Worm (Caenorhabditis elegans) whole organism, L2 larva: ENCODE results near the gene gtf-2H5.
A peak's percentile ranks its signal among the peaks of the same experiment; 100 is the strongest.

Source experiments
- C34F6.9 ChIP-seq: fragments of 150-350 bp; optimal IDR thresholded peaks from 2 replicates; lab custom pipeline; 2014; ENCODE audit warnings: missing biosample characterization, missing genetic modification characterization
- F13H6.1 ChIP-seq: sonication (generic microtip); optimal IDR thresholded peaks from 2 replicates; lab custom pipeline; 2016; ENCODE audit warnings: missing genetic modification characterization, missing compliant biosample characterization
- R02D3.7 ChIP-seq: fragments of 150-350 bp; optimal IDR thresholded peaks from 2 replicates; lab custom pipeline; 2014; ENCODE audit warnings: missing biosample characterization, missing genetic modification characterization
- Y55F3AM.14 ChIP-seq: fragments of 200-800 bp; sonication (Bioruptor generic); optimal IDR thresholded peaks from 2 replicates; lab custom pipeline; 2018; ENCODE audit warnings: mild to moderate bottlenecking, missing genetic modification characterization, missing compliant biosample characterization
- ZK546.5 ChIP-seq: sonication (generic microtip); optimal IDR thresholded peaks from 2 replicates; lab custom pipeline; 2017; ENCODE audit warnings: missing biosample characterization, missing genetic modification characterization
- alr-1 ChIP-seq: fragments of 150-350 bp; optimal IDR thresholded peaks from 2 replicates; lab custom pipeline; 2014; ENCODE audit warnings: missing biosample characterization, missing genetic modification characterization
- ceh-16 ChIP-seq: fragments of 150-350 bp; optimal IDR thresholded peaks from 2 replicates; lab custom pipeline; 2014; ENCODE audit warnings: missing biosample characterization, missing genetic modification characterization
- ceh-82 ChIP-seq: fragments of 150-350 bp; optimal IDR thresholded peaks from 2 replicates; lab custom pipeline; 2014; ENCODE audit warnings: missing biosample characterization, missing genetic modification characterization
- crh-2 ChIP-seq: sonication (generic microtip); optimal IDR thresholded peaks from 2 replicates; lab custom pipeline; 2017; ENCODE audit warnings: missing biosample characterization, missing genetic modification characterization
- egl-27 ChIP-seq: sonication (generic microtip); optimal IDR thresholded peaks from 3 replicates; lab custom pipeline; 2017; ENCODE audit warnings: missing biosample characterization, missing genetic modification reagents, missing genetic modification characterization
- elt-1 ChIP-seq: fragments of 150-350 bp; optimal IDR thresholded peaks from 2 replicates; lab custom pipeline; 2014; ENCODE audit warnings: missing biosample characterization, missing genetic modification characterization
- elt-3 ChIP-seq: sonication (generic microtip); optimal IDR thresholded peaks from 2 replicates; lab custom pipeline; 2017; ENCODE audit warnings: missing biosample characterization, missing genetic modification characterization
- fos-1 ChIP-seq: fragments of 150-350 bp; optimal IDR thresholded peaks from 2 replicates; lab custom pipeline; 2014; ENCODE audit warnings: missing biosample characterization, missing genetic modification characterization
- gmeb-1 ChIP-seq: fragments of 150-350 bp; optimal IDR thresholded peaks from 2 replicates; lab custom pipeline; 2014; ENCODE audit warnings: missing biosample characterization, missing genetic modification characterization
- lin-11 ChIP-seq: fragments of 150-350 bp; sonication (generic microtip); optimal IDR thresholded peaks from 2 replicates; lab custom pipeline; 2014; ENCODE audit warnings: missing biosample characterization, missing genetic modification characterization, inconsistent platforms, mixed read lengths
- lsy-2 ChIP-seq, 2 experiments: fragments of 150-350 bp in 1 of 2; sonication (generic microtip) in 1 of 2; optimal IDR thresholded peaks; 2 replicates each; lab custom pipeline; 2014 to 2017; ENCODE audit warnings: missing biosample characterization in 2 of 2, missing genetic modification characterization in 2 of 2
- mab-5 ChIP-seq: fragments of 150-350 bp; optimal IDR thresholded peaks from 2 replicates; lab custom pipeline; 2014; ENCODE audit warnings: missing biosample characterization, missing genetic modification characterization
- mbf-1 ChIP-seq: sonication (generic microtip); optimal IDR thresholded peaks from 2 replicates; lab custom pipeline; 2017; ENCODE audit warnings: missing biosample characterization, missing genetic modification characterization
- mdl-1 ChIP-seq, 2 experiments: fragments of 150-350 bp in 1 of 2; sonication (generic microtip) in 1 of 2; optimal IDR thresholded peaks; 2 replicates each; lab custom pipeline; 2017; ENCODE audit warnings: missing biosample characterization in 2 of 2, missing genetic modification characterization in 2 of 2
- nhr-10 ChIP-seq: sonication (generic microtip); optimal IDR thresholded peaks from 2 replicates; lab custom pipeline; 2017; ENCODE audit warnings: missing biosample characterization, missing genetic modification characterization
- nhr-11 ChIP-seq: fragments of 150-350 bp; optimal IDR thresholded peaks from 2 replicates; lab custom pipeline; 2014; ENCODE audit warnings: missing biosample characterization, missing genetic modification characterization
- nhr-129 ChIP-seq: fragments of 150-350 bp; optimal IDR thresholded peaks from 2 replicates; lab custom pipeline; 2014; ENCODE audit warnings: missing biosample characterization, missing genetic modification characterization
- nhr-237 ChIP-seq: fragments of 150-350 bp; optimal IDR thresholded peaks from 2 replicates; lab custom pipeline; 2014; ENCODE audit warnings: missing biosample characterization, missing genetic modification characterization
- nhr-25 ChIP-seq: fragments of 150-350 bp; sonication (generic microtip); optimal IDR thresholded peaks from 3 replicates; lab custom pipeline; 2014; ENCODE audit warnings: missing biosample characterization, missing genetic modification characterization
- nhr-6 ChIP-seq: fragments of 150-350 bp; optimal IDR thresholded peaks from 2 replicates; lab custom pipeline; 2014; ENCODE audit warnings: missing biosample characterization, missing genetic modification characterization
- nhr-77 ChIP-seq: fragments of 150-350 bp; optimal IDR thresholded peaks from 2 replicates; lab custom pipeline; 2014; ENCODE audit warnings: missing biosample characterization, missing genetic modification characterization
- peb-1 ChIP-seq: fragments of 150-350 bp; optimal IDR thresholded peaks from 2 replicates; lab custom pipeline; 2014; ENCODE audit warnings: missing biosample characterization, missing genetic modification characterization
- sem-4 ChIP-seq: fragments of 150-350 bp; optimal IDR thresholded peaks from 2 replicates; lab custom pipeline; 2014; ENCODE audit warnings: missing biosample characterization, missing genetic modification reagents, missing genetic modification characterization
- skn-1 ChIP-seq: sonication (generic microtip); optimal IDR thresholded peaks from 2 replicates; lab custom pipeline; 2017; ENCODE audit warnings: missing biosample characterization, missing genetic modification characterization
- sma-9 ChIP-seq, 2 experiments: fragments of 150-350 bp in 1 of 2; sonication (generic microtip) in 1 of 2; optimal IDR thresholded peaks; 2 replicates each; lab custom pipeline; 2014 to 2016; ENCODE audit warnings: missing genetic modification characterization in 2 of 2, mild to moderate bottlenecking in 1 of 2, missing biosample characterization in 1 of 2, missing compliant biosample characterization in 1 of 2, missing genetic modification reagents in 1 of 2, moderate library complexity in 1 of 2
- snpc-4 ChIP-seq: fragments of 150-350 bp; optimal IDR thresholded peaks from 2 replicates; lab custom pipeline; 2014; ENCODE audit warnings: missing biosample characterization, missing genetic modification characterization
- unc-39 ChIP-seq: fragments of 150-350 bp; optimal IDR thresholded peaks from 2 replicates; lab custom pipeline; 2014; ENCODE audit warnings: missing biosample characterization, missing genetic modification characterization
- unc-55 ChIP-seq: fragments of 150-350 bp; sonication (generic microtip); optimal IDR thresholded peaks from 3 replicates; lab custom pipeline; 2014; ENCODE audit warnings: missing biosample characterization, missing genetic modification reagents, missing genetic modification characterization
- unc-62 ChIP-seq: fragments of 150-350 bp; optimal IDR thresholded peaks from 2 replicates; lab custom pipeline; 2014; ENCODE audit warnings: missing biosample characterization, missing genetic modification reagents, missing genetic modification characterization
- zag-1 ChIP-seq: fragments of 150-350 bp; optimal IDR thresholded peaks from 2 replicates; lab custom pipeline; 2014; ENCODE audit warnings: missing biosample characterization, missing genetic modification characterization
- ztf-11 ChIP-seq: sonication (generic microtip); optimal IDR thresholded peaks from 2 replicates; lab custom pipeline; 2017; ENCODE audit warnings: missing biosample characterization, missing genetic modification characterization

The gtf-2H5 gene

DNA sequence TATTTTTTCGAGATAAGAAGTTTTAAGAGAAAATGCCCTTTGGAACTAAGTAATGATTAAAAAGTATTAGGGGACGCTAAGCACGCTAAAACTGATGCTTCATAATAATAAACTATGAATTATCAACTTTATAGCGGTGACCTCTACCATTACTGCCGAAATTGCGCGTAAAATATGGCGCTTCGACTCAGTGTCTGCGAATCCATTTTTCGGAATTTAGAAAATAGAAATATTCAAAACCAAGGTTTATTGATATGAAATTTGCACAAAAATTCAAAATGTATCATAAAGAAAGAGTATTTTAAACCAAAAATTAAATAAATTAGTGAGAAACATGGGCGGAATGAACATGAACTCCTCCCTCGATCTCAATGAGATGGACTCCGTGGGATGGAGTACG, 21.9 kb upstream of the gtf-2H5 start:
- TF ChIP-seq gmeb-1 (tag; lab: Kevin White, UChicago) (peak; percentile 9), nhr-77 (tag; lab: Kevin White, UChicago) (no peak), nhr-129 (no peak), unc-55 (GFP tag; lab: Kevin White, UChicago) (no peak), ztf-11 (no peak), unc-39 (tag; lab: Kevin White, UChicago) (no peak), nhr-237 (tag; lab: Kevin White, UChicago) (no peak)

ce11 chrIII:598687-599086, 21.3 kb upstream of the gtf-2H5 start, which contains the start of gene Y55B1AR.2:
Gene Y55B1AR.2 (minus strand): TSS chrIII:598787.
- no peak for TF ChIP-seq nhr-6 (tag; lab: Kevin White, UChicago)
- TF ChIP-seq snpc-4: no peak
- no peak for TF ChIP-seq crh-2 (tag; lab: Kevin White, UChicago)
- no peak for TF ChIP-seq sma-9 (GFP tag; optimal IDR thresholded peaks at IDR 0.05; lab: Kevin White, UChicago)
- no peak for TF ChIP-seq sma-9 (tag; optimal IDR thresholded peaks at IDR 0.05; lab: Kevin White, UChicago)
- no peak for TF ChIP-seq unc-62 (GFP tag; lab: Kevin White, UChicago)
- TF ChIP-seq unc-39 (tag; lab: Kevin White, UChicago): no peak
- TF ChIP-seq ZK546.5 (tag; lab: Kevin White, UChicago): no peak
- TF ChIP-seq skn-1 (tag; lab: Kevin White, UChicago): no peak

ce11 chrIII:598168-598567, 20.8 kb upstream of the gtf-2H5 start:
- no peak for TF ChIP-seq Y55F3AM.14
- no peak for TF ChIP-seq alr-1 (tag; lab: Kevin White, UChicago)
- TF ChIP-seq R02D3.7 (tag; lab: Kevin White, UChicago): no peak
- no peak for TF ChIP-seq skn-1 (tag; lab: Kevin White, UChicago)
- TF ChIP-seq elt-1 (tag; lab: Kevin White, UChicago): no peak
- TF ChIP-seq mbf-1 (tag; lab: Kevin White, UChicago): no peak
- no peak for TF ChIP-seq ceh-82
- TF ChIP-seq sma-9 (GFP tag; optimal IDR thresholded peaks at IDR 0.05; lab: Kevin White, UChicago): peak; percentile 38
- no peak for TF ChIP-seq sma-9 (tag; optimal IDR thresholded peaks at IDR 0.05; lab: Kevin White, UChicago)
- TF ChIP-seq crh-2 (tag; lab: Kevin White, UChicago): peak; percentile 46
- peak; percentile 75 for TF ChIP-seq unc-55 (GFP tag; lab: Kevin White, UChicago)
- TF ChIP-seq mdl-1 (tag; optimal IDR thresholded peaks at IDR 0.05; lab: Kevin White, UChicago): peak; percentile 38 to 55
- TF ChIP-seq elt-3 (tag; lab: Kevin White, UChicago): no peak
- TF ChIP-seq fos-1 (tag; lab: Kevin White, UChicago): peak; percentile 60
- TF ChIP-seq lsy-2 (tag; optimal IDR thresholded peaks at IDR 0.05; lab: Kevin White, UChicago): peak; percentile 5 to 66
- TF ChIP-seq nhr-77 (tag; lab: Kevin White, UChicago): no peak
- no peak for TF ChIP-seq peb-1
- peak; percentile 61 for TF ChIP-seq F13H6.1 (tag; lab: Kevin White, UChicago)
- peak; percentile 17 for TF ChIP-seq lin-11 (tag; lab: Kevin White, UChicago)
- TF ChIP-seq egl-27 (tag; lab: Kevin White, UChicago): peak; percentile 25
- TF ChIP-seq zag-1: peak; percentile 46
- peak; percentile 64 for TF ChIP-seq nhr-129
- peak; percentile 82 for TF ChIP-seq C34F6.9 (tag; lab: Kevin White, UChicago)
- no peak for TF ChIP-seq nhr-11 (tag; lab: Kevin White, UChicago)
- TF ChIP-seq sem-4 (tag; lab: Kevin White, UChicago): peak; percentile 54
- TF ChIP-seq ceh-16 (tag; lab: Kevin White, UChicago): no peak
- no peak for TF ChIP-seq nhr-10 (tag; lab: Kevin White, UChicago)
- no peak for TF ChIP-seq ZK546.5 (tag; lab: Kevin White, UChicago)
- TF ChIP-seq nhr-25 (tag; lab: Kevin White, UChicago): peak; percentile 7
- no peak for TF ChIP-seq unc-39 (tag; lab: Kevin White, UChicago)
- no peak for TF ChIP-seq gmeb-1 (tag; lab: Kevin White, UChicago)
- TF ChIP-seq mab-5 (tag; lab: Kevin White, UChicago): peak; percentile 24

ce11 chrIII:595449-595848, 18.1 kb upstream of the gtf-2H5 start:
- TF ChIP-seq snpc-4: no peak
- peak; percentile 7 for TF ChIP-seq Y55F3AM.14
- TF ChIP-seq skn-1 (tag; lab: Kevin White, UChicago): no peak
- no peak for TF ChIP-seq ztf-11
- no peak for TF ChIP-seq crh-2 (tag; lab: Kevin White, UChicago)
